Worm (Caenorhabditis elegans) whole organism, early embryonic: ENCODE measurements around the gene jmjd-1.2.

ENCODE experiments used
- ets-7 ChIP-seq: sonication (generic microtip); optimal IDR thresholded peaks from 2 replicates; lab custom pipeline; 2016; ENCODE audit warnings: missing genotype, missing genetic modification characterization, missing compliant biosample characterization
- sea-1 ChIP-seq: fragments of 200-800 bp; sonication (Bioruptor generic); conservative IDR thresholded peaks from 2 replicates; pipeline ENCODE4 v1.3.6; 2022; ENCODE audit warnings: missing genetic modification characterization, missing compliant biosample characterization
- tbx-37 ChIP-seq: fragments of 200-800 bp; sonication (Bioruptor generic); conservative IDR thresholded peaks from 2 replicates; pipeline ENCODE4 v1.3.6; 2022; ENCODE audit warnings: missing genetic modification reagents, missing genetic modification characterization, missing compliant biosample characterization

DNA sequence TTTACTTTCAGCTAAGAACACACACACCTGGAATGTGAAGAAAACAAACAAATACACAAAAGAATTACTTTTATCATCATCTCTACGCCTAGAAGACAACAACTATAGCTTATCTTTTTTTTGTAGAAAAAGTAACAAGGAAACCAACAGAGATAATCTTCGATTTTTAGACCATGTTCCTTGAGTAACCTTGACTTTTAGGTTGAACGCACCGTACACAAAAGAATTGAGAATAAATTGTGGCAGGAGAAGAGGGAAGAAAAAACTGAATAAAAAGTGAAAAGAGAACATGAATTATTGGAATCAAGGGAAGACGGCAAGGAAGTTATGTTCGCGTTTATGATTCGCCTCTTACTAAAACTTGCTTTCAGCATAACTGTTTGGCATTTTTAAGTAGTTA, 19.9 kb upstream of the jmjd-1.2 start:
- TF ChIP-seq sea-1 (GFP tag; lab: Robert Waterston, UW), result no peak
- no peak for TF ChIP-seq tbx-37 (GFP tag; lab: Robert Waterston, UW)
- no peak for TF ChIP-seq ets-7 (tag; lab: Kevin White, UChicago)
